Worm (Caenorhabditis elegans) whole organism, L4 larva: ENCODE measurements around the gene sgcb-1.

Experiments
- F37D6.2 ChIP-seq: sonication (generic microtip); optimal IDR thresholded peaks from 2 replicates; lab custom pipeline; 2016; ENCODE audit warnings: mild to moderate bottlenecking, missing genetic modification characterization, missing compliant biosample characterization
- T26A8.4 ChIP-seq: fragments of 200-800 bp; sonication (Bioruptor generic); IDR thresholded peaks from 2 replicates; pipeline ENCODE4 v1.3.6; 2022; ENCODE audit warnings: missing genetic modification characterization, missing compliant biosample characterization
- Y105C5A.15 ChIP-seq: fragments of 200-800 bp; sonication (Bioruptor generic); IDR thresholded peaks from 2 replicates; pipeline ENCODE4 v1.3.6; 2022; ENCODE audit warnings: missing genetic modification characterization, missing compliant biosample characterization
- Y5F2A.4 ChIP-seq: fragments of 200-800 bp; sonication (Bioruptor generic); optimal IDR thresholded peaks from 2 replicates; lab custom pipeline; 2018; ENCODE audit warnings: mild to moderate bottlenecking, missing genetic modification characterization, missing compliant biosample characterization
- ZK546.5 ChIP-seq, 2 experiments: sonication (generic microtip); optimal IDR thresholded peaks; 2 replicates each; lab custom pipeline; 2017; ENCODE audit warnings: missing biosample characterization in 2 of 2, missing genetic modification characterization in 2 of 2
- aha-1 ChIP-seq: fragments of 150-350 bp; peaks from one replicate; lab custom pipeline; 2014; ENCODE audit warnings: missing biosample characterization, missing genetic modification characterization
- ama-1 ChIP-seq: fragments of 150-350 bp; optimal IDR thresholded peaks from 2 replicates; lab custom pipeline; 2014; ENCODE audit warnings: inconsistent platforms, mixed read lengths
- ceh-32 ChIP-seq: sonication (generic microtip); optimal IDR thresholded peaks from 2 replicates; lab custom pipeline; 2016; ENCODE audit warnings: mild to moderate bottlenecking, missing genetic modification characterization, missing compliant biosample characterization; ENCODE audit not compliant: poor library complexity
- ceh-82 ChIP-seq: sonication (generic microtip); optimal IDR thresholded peaks from 2 replicates; lab custom pipeline; 2017; ENCODE audit warnings: missing biosample characterization, missing genetic modification characterization
- daf-19 ChIP-seq: fragments of 200-800 bp; sonication (Bioruptor generic); conservative IDR thresholded peaks from 2 replicates; pipeline ENCODE4 v1.3.6; 2022; ENCODE audit warnings: missing genetic modification characterization, missing compliant biosample characterization
- dmd-9 ChIP-seq: fragments of 200-800 bp; sonication (Bioruptor generic); IDR thresholded peaks from 2 replicates; pipeline ENCODE4 v1.3.6; 2022; ENCODE audit warnings: missing genetic modification reagents, missing genetic modification characterization, missing compliant biosample characterization
- dpl-1 ChIP-seq: fragments of 150-350 bp; optimal IDR thresholded peaks from 2 replicates; lab custom pipeline; 2014; ENCODE audit warnings: missing biosample characterization, missing genetic modification reagents, missing genetic modification characterization
- egl-43 ChIP-seq: fragments of 200-800 bp; sonication (Bioruptor generic); IDR thresholded peaks from 2 replicates; pipeline ENCODE4 v1.3.6; 2022; ENCODE audit warnings: missing genetic modification reagents, missing genetic modification characterization, missing compliant biosample characterization
- hlh-30 ChIP-seq: sonication (generic microtip); optimal IDR thresholded peaks from 2 replicates; lab custom pipeline; 2017; ENCODE audit warnings: antibody characterized with exemption, mild to moderate bottlenecking, missing genetic modification characterization, missing compliant biosample characterization; ENCODE audit not compliant: insufficient read depth
- jun-1 ChIP-seq: fragments of 150-350 bp; optimal IDR thresholded peaks from 2 replicates; lab custom pipeline; 2014; ENCODE audit warnings: missing biosample characterization, missing genetic modification reagents, missing genetic modification characterization
- lin-15B ChIP-seq: fragments of 150-350 bp; sonication (generic microtip); optimal IDR thresholded peaks from 3 replicates; lab custom pipeline; 2014; ENCODE audit warnings: missing biosample characterization, missing genetic modification characterization
- lir-3 ChIP-seq: sonication (generic microtip); optimal IDR thresholded peaks from 2 replicates; lab custom pipeline; 2016; ENCODE audit warnings: mild to moderate bottlenecking, missing genetic modification characterization, missing compliant biosample characterization
- lsy-2 ChIP-seq, 2 experiments: fragments of 150-350 bp in 1 of 2; sonication (generic microtip) in 1 of 2; optimal IDR thresholded peaks; 2 replicates each; lab custom pipeline; 2014 to 2017; ENCODE audit warnings: missing biosample characterization in 2 of 2, missing genetic modification characterization in 2 of 2
- madf-5 ChIP-seq, 2 experiments: fragments of 200-800 bp; sonication (Bioruptor generic); IDR thresholded peaks; 2 replicates each; pipeline ENCODE4 v1.3.6; 2022; ENCODE audit warnings: missing compliant biosample characterization in 2 of 2, missing genetic modification characterization in 2 of 2
- mxl-3 ChIP-seq: fragments of 200-800 bp; sonication (Bioruptor generic); optimal IDR thresholded peaks from 2 replicates; lab custom pipeline; 2018; ENCODE audit warnings: mild to moderate bottlenecking, missing genetic modification characterization, missing compliant biosample characterization
- nhr-102 ChIP-seq: sonication (generic microtip); optimal IDR thresholded peaks from 2 replicates; lab custom pipeline; 2016; ENCODE audit warnings: mild to moderate bottlenecking, missing genetic modification characterization, moderate library complexity, missing compliant biosample characterization
- nhr-237 ChIP-seq: sonication (generic microtip); optimal IDR thresholded peaks from 2 replicates; lab custom pipeline; 2017; ENCODE audit warnings: missing biosample characterization, missing genetic modification characterization
- nhr-28 ChIP-seq: fragments of 150-350 bp; optimal IDR thresholded peaks from 2 replicates; lab custom pipeline; 2014; ENCODE audit warnings: missing biosample characterization, missing genetic modification characterization
- nhr-42 ChIP-seq: fragments of 200-800 bp; sonication (Bioruptor generic); IDR thresholded peaks from 2 replicates; pipeline ENCODE4 v1.3.6; 2022; ENCODE audit warnings: missing genetic modification characterization, missing compliant biosample characterization
- pqm-1 ChIP-seq: sonication (generic microtip); optimal IDR thresholded peaks from 2 replicates; lab custom pipeline; 2017; ENCODE audit warnings: missing biosample characterization, missing genetic modification characterization
- sdz-12 ChIP-seq: fragments of 200-800 bp; sonication (Bioruptor generic); optimal IDR thresholded peaks from 2 replicates; lab custom pipeline; 2018; ENCODE audit warnings: mild to moderate bottlenecking, missing genetic modification characterization, missing compliant biosample characterization
- set-16 ChIP-seq: fragments of 200-800 bp; sonication (Bioruptor generic); IDR thresholded peaks from 2 replicates; pipeline ENCODE4 v1.3.6; 2022; ENCODE audit warnings: missing genetic modification reagents, missing genetic modification characterization, missing compliant biosample characterization
- snpc-1.2 ChIP-seq: fragments of 200-800 bp; sonication (Bioruptor generic); IDR thresholded peaks from 2 replicates; pipeline ENCODE4 v1.3.6; 2022; ENCODE audit warnings: missing genetic modification reagents, missing genetic modification characterization, missing compliant biosample characterization
- tag-97 ChIP-seq: fragments of 200-800 bp; sonication (Bioruptor generic); IDR thresholded peaks from 2 replicates; pipeline ENCODE4 v1.3.6; 2022; ENCODE audit warnings: missing genetic modification characterization, missing compliant biosample characterization
- unc-62 ChIP-seq, 3 experiments: fragments of 150-350 bp in 1 of 3; sonication (generic microtip); optimal IDR thresholded peaks in 2 of 3; peaks in 1 of 3; 1 replicate in 1 of 3; 2 replicates in 2 of 3; lab custom pipeline; 2014 to 2017; ENCODE audit warnings: missing biosample characterization in 3 of 3, missing genetic modification characterization in 3 of 3, missing genetic modification reagents in 3 of 3, missing genotype in 1 of 3
- vab-7 ChIP-seq: fragments of 200-800 bp; sonication (Bioruptor generic); IDR thresholded peaks from 2 replicates; pipeline ENCODE4 v1.3.6; 2022; ENCODE audit warnings: missing genetic modification reagents, missing genetic modification characterization, missing compliant biosample characterization
- zag-1 ChIP-seq: fragments of 150-350 bp; optimal IDR thresholded peaks from 2 replicates; lab custom pipeline; 2014; ENCODE audit warnings: missing biosample characterization, missing genetic modification characterization
- zip-2 ChIP-seq: fragments of 150-350 bp; optimal IDR thresholded peaks from 2 replicates; lab custom pipeline; 2014; ENCODE audit warnings: missing biosample characterization, missing genetic modification characterization
- ztf-11 ChIP-seq: fragments of 150-350 bp; optimal IDR thresholded peaks from 2 replicates; lab custom pipeline; 2014; ENCODE audit warnings: missing biosample characterization, missing genetic modification characterization

sgcb-1 gene

ce11 chrII:286551-286724, 39.7 kb upstream of the sgcb-1 start, which contains the start of gene misc-1:
Gene misc-1, plus strand, starts transcription at chrII:286625.
- no peak for TF ChIP-seq nhr-102 (tag; lab: Kevin White, UChicago)
- TF ChIP-seq, all 104 proteins: peak for 0

- peak; percentile 23 for TF ChIP-seq sdz-12 (GFP tag; lab: Kevin White, UChicago)
- TF ChIP-seq ama-1 (lab: Kevin White, UChicago) = no peak
- TF ChIP-seq lin-15B = no peak
- TF ChIP-seq ceh-32 (tag; lab: Kevin White, UChicago) = no peak
- TF ChIP-seq snpc-1.2 (GFP tag; lab: Robert Waterston, UW) = 0 out of 2 replicates have a peak, but pooled peaks have one; percentile 14
- TF ChIP-seq aha-1 (tag; lab: Kevin White, UChicago) = no peak
- TF ChIP-seq Y5F2A.4 (GFP tag; lab: Kevin White, UChicago) = no peak
- no peak for TF ChIP-seq F37D6.2
- TF ChIP-seq madf-5 (GFP tag; IDR thresholded peaks at IDR 0.05; lab: Robert Waterston, UW) = no peak
- TF ChIP-seq ZK546.5 (tag; optimal IDR thresholded peaks at IDR 0.05; lab: Kevin White, UChicago) = no peak
- TF ChIP-seq pqm-1 = no peak
- TF ChIP-seq lir-3 (tag; lab: Kevin White, UChicago) = no peak
- no peak for TF ChIP-seq ztf-11
- no peak for TF ChIP-seq lsy-2 (tag; optimal IDR thresholded peaks at IDR 0.05; lab: Kevin White, UChicago)
- peak; percentile 61; the same call in 1 of the 2 replicates for TF ChIP-seq nhr-42 (GFP tag; lab: Robert Waterston, UW)
- no peak for TF ChIP-seq hlh-30 (tag; lab: Kevin White, UChicago)
- TF ChIP-seq zag-1 (tag; lab: Kevin White, UChicago) = no peak
- TF ChIP-seq T26A8.4 = peak; percentile 46; the same call in 1 of the 2 replicates
- TF ChIP-seq tag-97 (GFP tag; lab: Robert Waterston, UW) = no peak
- no peak for TF ChIP-seq vab-7 (GFP tag; lab: Robert Waterston, UW)
These were observed 37.3 kb upstream of the sgcb-1 start, which contains the start of gene mrpl-41 for ce11 chrII:288705-289205. Gene mrpl-41, plus strand, starts transcription at chrII:288939.

- TF ChIP-seq egl-43 (GFP tag; lab: Robert Waterston, UW) = no peak
- no peak for TF ChIP-seq nhr-237 (tag; lab: Kevin White, UChicago)
- TF ChIP-seq Y5F2A.4 (GFP tag; lab: Kevin White, UChicago) = no peak
- TF ChIP-seq lsy-2 (tag; optimal IDR thresholded peaks at IDR 0.05; lab: Kevin White, UChicago) = no peak
- TF ChIP-seq, all 104 proteins: peak for 0
These were observed 35.8 kb upstream of the sgcb-1 start, which contains the start of gene djr-1.1 for ce11 chrII:290282-290681. Gene djr-1.1, plus strand, starts transcription at chrII:290582.

ce11 chrII:294606-295005, 31.5 kb upstream of the sgcb-1 start, which contains the start of gene B0432.11:
Gene B0432.11, minus strand, starts transcription at chrII:294706.
- no peak for TF ChIP-seq dpl-1 (GFP tag; lab: Kevin White, UChicago)
- TF ChIP-seq mxl-3 (GFP tag; lab: Kevin White, UChicago) = no peak
- no peak for TF ChIP-seq set-16 (GFP tag; lab: Robert Waterston, UW)

ce11 chrII:296911-297440, 29.1 kb upstream of the sgcb-1 start, which contains the start of the genes clec-117 and B0432.1:
Gene clec-117, minus strand, starts transcription at chrII:297011.
Gene B0432.1, plus strand, starts transcription at chrII:297390.
- TF ChIP-seq daf-19 (no peak), zip-2 (tag; lab: Kevin White, UChicago) (no peak), T26A8.4 (no peak), dmd-9 (GFP tag; lab: Robert Waterston, UW) (no peak), jun-1 (tag; lab: Kevin White, UChicago) (no peak), set-16 (GFP tag; lab: Robert Waterston, UW) (no peak), nhr-28 (tag; lab: Kevin White, UChicago) (no peak)

- TF ChIP-seq ceh-82 (tag; lab: Kevin White, UChicago) (no peak), unc-62 (GFP tag; optimal IDR thresholded peaks at IDR 0.05 in 1 of 2; lab: Kevin White, UChicago) (peak in 1 of 2 experiments; percentile 14), unc-62 (tag; optimal IDR thresholded peaks at IDR 0.05; lab: Kevin White, UChicago) (no peak), Y105C5A.15 (no peak)
These were observed 26.4 kb upstream of the sgcb-1 start, which contains the start of gene K01A2.6 for ce11 chrII:299684-300083. Gene K01A2.6, plus strand, starts transcription at chrII:299984.
